Fruit fly (Drosophila melanogaster): ENCODE measurements around the gene CG17440.
A peak's percentile ranks its signal among the peaks of the same experiment; 100 is the strongest.

The CG17440 gene

dm6 chrX:9251212-9251877 lies 18.4 kb downstream of the CG17440 start (continued):
- TF ChIP-seq CG15269 (tag; optimal IDR thresholded peaks at IDR 0.05) (peak; percentile 42), vvl (GFP tag; IDR thresholded peaks at IDR 0.05) (0 out of 2 replicates have a peak, but pooled peaks have one; percentile 19), ems (GFP tag; optimal IDR thresholded peaks at IDR 0.05) (no peak), CG11093 (GFP tag; IDR thresholded peaks at IDR 0.05) (no peak), Opbp (GFP tag; IDR thresholded peaks at IDR 0.05; ENCODE audit: partially characterized antibody) (no peak), btn (GFP tag; optimal IDR thresholded peaks at IDR 0.05) (peak; percentile 27), Ets65A (GFP tag) (peak; percentile 85), crol (GFP tag; IDR thresholded peaks at IDR 0.05) (peak; percentile 84), Sry-δ (GFP tag; optimal IDR thresholded peaks at IDR 0.05) (no peak), CG18619 (GFP tag; optimal IDR thresholded peaks at IDR 0.05) (no peak), Hmx (GFP tag; optimal IDR thresholded peaks at IDR 0.05) (no peak), zfh1 (GFP tag; IDR thresholded peaks at IDR 0.05) (peak; percentile 55; the same call in 2 of the 3 replicates), HmgD (GFP tag; optimal IDR thresholded peaks at IDR 0.05) (no peak), sima (GFP tag; optimal IDR thresholded peaks at IDR 0.05) (no peak), C15 (GFP tag; IDR thresholded peaks at IDR 0.05) (no peak), CG17568 (GFP tag; optimal IDR thresholded peaks at IDR 0.05) (no peak), CG33557 (GFP tag; optimal IDR thresholded peaks at IDR 0.05) (no peak), CG4617 (GFP tag; optimal IDR thresholded peaks at IDR 0.05; ENCODE audit: borderline replicate concordance) (no peak), Hand (GFP tag; optimal IDR thresholded peaks at IDR 0.05) (no peak), ase (GFP tag; IDR thresholded peaks at IDR 0.05) (0 out of 3 replicates have a peak, but pooled peaks have one; percentile 41), CHES-1-like (GFP tag; optimal IDR thresholded peaks at IDR 0.05) (no peak), sim (GFP tag; IDR thresholded peaks at IDR 0.05) (no peak), Side (GFP tag; optimal IDR thresholded peaks at IDR 0.05) (no peak), CG4424 (GFP tag; optimal IDR thresholded peaks at IDR 0.05) (peak; percentile 7), Atf6 (GFP tag; IDR thresholded peaks at IDR 0.05) (no peak), CG2712 (tag; optimal IDR thresholded peaks at IDR 0.05) (peak; percentile 21), TFAM (GFP tag; optimal IDR thresholded peaks at IDR 0.05) (no peak), lilli (GFP tag; optimal IDR thresholded peaks at IDR 0.05) (peak; percentile 25), ato (GFP tag; IDR thresholded peaks at IDR 0.05; ENCODE audit: partially characterized antibody) (no peak), CG7745 (tag; optimal IDR thresholded peaks at IDR 0.05) (no peak), CG3065 (GFP tag; optimal IDR thresholded peaks at IDR 0.05) (no peak), CG1233 (GFP tag; optimal IDR thresholded peaks at IDR 0.05) (peak; percentile 7), CG3163 (GFP tag; optimal IDR thresholded peaks at IDR 0.05) (no peak), dmrt11E (tag; optimal IDR thresholded peaks at IDR 0.05) (peak; percentile 7), CG6272 (GFP tag; IDR thresholded peaks at IDR 0.05) (no peak), sob (GFP tag; IDR thresholded peaks at IDR 0.05) (0 out of 2 replicates have a peak, but pooled peaks have one; percentile 33), Hey (tag; optimal IDR thresholded peaks at IDR 0.05) (no peak), chinmo (GFP tag; IDR thresholded peaks at IDR 0.05; ENCODE audit: partially characterized antibody) (no peak), sqz (GFP tag; optimal IDR thresholded peaks at IDR 0.05) (no peak), gem (tag; optimal IDR thresholded peaks at IDR 0.05) (peak; percentile 37), CG6175 (GFP tag; IDR thresholded peaks at IDR 0.05) (no peak), disco-r (GFP tag; optimal IDR thresholded peaks at IDR 0.05) (no peak), pita (GFP tag; optimal IDR thresholded peaks at IDR 0.05) (no peak), Ets97D (GFP tag; optimal IDR thresholded peaks at IDR 0.05) (no peak), CG9727 (GFP tag; optimal IDR thresholded peaks at IDR 0.05) (peak; percentile 2), Sin3A (optimal IDR thresholded peaks at IDR 0.05) (no peak), CG10267 (tag; optimal IDR thresholded peaks at IDR 0.05) (no peak), cwo (GFP tag; optimal IDR thresholded peaks at IDR 0.05) (no peak), dysf (GFP tag; IDR thresholded peaks at IDR 0.05) (0 out of 3 replicates have a peak, but pooled peaks have one; percentile 26), gce (GFP tag; IDR thresholded peaks at IDR 0.05) (no peak), CG11456 (GFP tag; IDR thresholded peaks at IDR 0.05) (no peak)
